Worm (Caenorhabditis elegans) whole organism, L2 larva: ENCODE results near the gene R05D3.8.
A peak's percentile ranks its signal among the peaks of the same experiment; 100 is the strongest.

Experiments
- C34F6.9 ChIP-seq: fragments of 150-350 bp; optimal IDR thresholded peaks from 2 replicates; lab custom pipeline; 2014; ENCODE audit warnings: missing biosample characterization, missing genetic modification characterization
- F13H6.1 ChIP-seq: sonication (generic microtip); optimal IDR thresholded peaks from 2 replicates; lab custom pipeline; 2016; ENCODE audit warnings: missing genetic modification characterization, missing compliant biosample characterization
- ZK546.5 ChIP-seq: sonication (generic microtip); optimal IDR thresholded peaks from 2 replicates; lab custom pipeline; 2017; ENCODE audit warnings: missing biosample characterization, missing genetic modification characterization
- aly-2 ChIP-seq: fragments of 150-350 bp; optimal IDR thresholded peaks from 2 replicates; lab custom pipeline; 2014; ENCODE audit warnings: missing biosample characterization, missing genetic modification characterization
- ama-1 ChIP-seq: fragments of 150-350 bp; optimal IDR thresholded peaks from 2 replicates; lab custom pipeline; 2018; ENCODE audit warnings: inconsistent platforms
- blmp-1 ChIP-seq: sonication (generic microtip); optimal IDR thresholded peaks from 2 replicates; lab custom pipeline; 2017; ENCODE audit warnings: missing genetic modification characterization, mild to moderate bottlenecking, missing compliant biosample characterization, antibody characterized with exemption, moderate library complexity; ENCODE audit not compliant: insufficient read depth
- ceh-16 ChIP-seq: fragments of 150-350 bp; optimal IDR thresholded peaks from 2 replicates; lab custom pipeline; 2014; ENCODE audit warnings: missing biosample characterization, missing genetic modification characterization
- ceh-82 ChIP-seq: fragments of 150-350 bp; optimal IDR thresholded peaks from 2 replicates; lab custom pipeline; 2014; ENCODE audit warnings: missing biosample characterization, missing genetic modification characterization
- crh-2 ChIP-seq: sonication (generic microtip); optimal IDR thresholded peaks from 2 replicates; lab custom pipeline; 2017; ENCODE audit warnings: missing biosample characterization, missing genetic modification characterization
- dmd-4 ChIP-seq: sonication (generic microtip); optimal IDR thresholded peaks from 2 replicates; lab custom pipeline; 2017; ENCODE audit warnings: missing biosample characterization, missing genetic modification characterization
- egl-27 ChIP-seq: sonication (generic microtip); optimal IDR thresholded peaks from 3 replicates; lab custom pipeline; 2017; ENCODE audit warnings: missing biosample characterization, missing genetic modification reagents, missing genetic modification characterization
- elt-1 ChIP-seq: fragments of 150-350 bp; optimal IDR thresholded peaks from 2 replicates; lab custom pipeline; 2014; ENCODE audit warnings: missing biosample characterization, missing genetic modification characterization
- elt-3 ChIP-seq: sonication (generic microtip); optimal IDR thresholded peaks from 2 replicates; lab custom pipeline; 2017; ENCODE audit warnings: missing biosample characterization, missing genetic modification characterization
- fos-1 ChIP-seq: fragments of 150-350 bp; optimal IDR thresholded peaks from 2 replicates; lab custom pipeline; 2014; ENCODE audit warnings: missing biosample characterization, missing genetic modification characterization
- lin-11 ChIP-seq: fragments of 150-350 bp; sonication (generic microtip); optimal IDR thresholded peaks from 2 replicates; lab custom pipeline; 2014; ENCODE audit warnings: missing biosample characterization, missing genetic modification characterization, inconsistent platforms, mixed read lengths
- lin-13 ChIP-seq: fragments of 150-350 bp; optimal IDR thresholded peaks from 2 replicates; lab custom pipeline; 2014; ENCODE audit warnings: missing biosample characterization, missing genetic modification reagents, missing genetic modification characterization
- lin-39 ChIP-seq: fragments of 150-350 bp; optimal IDR thresholded peaks from 2 replicates; lab custom pipeline; 2014; ENCODE audit warnings: missing biosample characterization, missing genetic modification reagents, missing genetic modification characterization
- lsy-2 ChIP-seq, 2 experiments: fragments of 150-350 bp in 1 of 2; sonication (generic microtip) in 1 of 2; optimal IDR thresholded peaks; 2 replicates each; lab custom pipeline; 2014 to 2017; ENCODE audit warnings: missing biosample characterization in 2 of 2, missing genetic modification characterization in 2 of 2
- mab-5 ChIP-seq: fragments of 150-350 bp; optimal IDR thresholded peaks from 2 replicates; lab custom pipeline; 2014; ENCODE audit warnings: missing biosample characterization, missing genetic modification characterization
- mbf-1 ChIP-seq: sonication (generic microtip); optimal IDR thresholded peaks from 2 replicates; lab custom pipeline; 2017; ENCODE audit warnings: missing biosample characterization, missing genetic modification characterization
- nhr-10 ChIP-seq: sonication (generic microtip); optimal IDR thresholded peaks from 2 replicates; lab custom pipeline; 2017; ENCODE audit warnings: missing biosample characterization, missing genetic modification characterization
- nhr-11 ChIP-seq: fragments of 150-350 bp; optimal IDR thresholded peaks from 2 replicates; lab custom pipeline; 2014; ENCODE audit warnings: missing biosample characterization, missing genetic modification characterization
- nhr-12 ChIP-seq: fragments of 150-350 bp; optimal IDR thresholded peaks from 2 replicates; lab custom pipeline; 2014; ENCODE audit warnings: missing biosample characterization, missing genetic modification characterization
- nhr-129 ChIP-seq: fragments of 150-350 bp; optimal IDR thresholded peaks from 2 replicates; lab custom pipeline; 2014; ENCODE audit warnings: missing biosample characterization, missing genetic modification characterization
- nhr-21 ChIP-seq: fragments of 150-350 bp; optimal IDR thresholded peaks from 2 replicates; lab custom pipeline; 2014; ENCODE audit warnings: missing biosample characterization, missing genetic modification characterization
- nhr-23 ChIP-seq: fragments of 150-350 bp; optimal IDR thresholded peaks from 2 replicates; lab custom pipeline; 2014; ENCODE audit warnings: missing biosample characterization, missing genetic modification reagents, missing genetic modification characterization
- nhr-237 ChIP-seq: fragments of 150-350 bp; optimal IDR thresholded peaks from 2 replicates; lab custom pipeline; 2014; ENCODE audit warnings: missing biosample characterization, missing genetic modification characterization
- nhr-25 ChIP-seq: fragments of 150-350 bp; sonication (generic microtip); optimal IDR thresholded peaks from 3 replicates; lab custom pipeline; 2014; ENCODE audit warnings: missing biosample characterization, missing genetic modification characterization
- sem-4 ChIP-seq: fragments of 150-350 bp; optimal IDR thresholded peaks from 2 replicates; lab custom pipeline; 2014; ENCODE audit warnings: missing biosample characterization, missing genetic modification reagents, missing genetic modification characterization
- skn-1 ChIP-seq: sonication (generic microtip); optimal IDR thresholded peaks from 2 replicates; lab custom pipeline; 2017; ENCODE audit warnings: missing biosample characterization, missing genetic modification characterization
- sma-3 ChIP-seq: sonication (generic microtip); optimal IDR thresholded peaks from 2 replicates; lab custom pipeline; 2016; ENCODE audit warnings: missing genetic modification reagents, missing genetic modification characterization, missing compliant biosample characterization
- sma-9 ChIP-seq, 2 experiments: fragments of 150-350 bp in 1 of 2; sonication (generic microtip) in 1 of 2; optimal IDR thresholded peaks; 2 replicates each; lab custom pipeline; 2014 to 2016; ENCODE audit warnings: missing genetic modification characterization in 2 of 2, mild to moderate bottlenecking in 1 of 2, missing biosample characterization in 1 of 2, missing compliant biosample characterization in 1 of 2, missing genetic modification reagents in 1 of 2, moderate library complexity in 1 of 2
- unc-39 ChIP-seq: fragments of 150-350 bp; optimal IDR thresholded peaks from 2 replicates; lab custom pipeline; 2014; ENCODE audit warnings: missing biosample characterization, missing genetic modification characterization
- unc-55 ChIP-seq: fragments of 150-350 bp; sonication (generic microtip); optimal IDR thresholded peaks from 3 replicates; lab custom pipeline; 2014; ENCODE audit warnings: missing biosample characterization, missing genetic modification reagents, missing genetic modification characterization
- unc-62 ChIP-seq: fragments of 150-350 bp; optimal IDR thresholded peaks from 2 replicates; lab custom pipeline; 2014; ENCODE audit warnings: missing biosample characterization, missing genetic modification reagents, missing genetic modification characterization
- zag-1 ChIP-seq: fragments of 150-350 bp; optimal IDR thresholded peaks from 2 replicates; lab custom pipeline; 2014; ENCODE audit warnings: missing biosample characterization, missing genetic modification characterization
- ztf-1 ChIP-seq: fragments of 200-800 bp; sonication (Bioruptor generic); conservative IDR thresholded peaks from 2 replicates; pipeline ENCODE4 v1.3.6; 2022; ENCODE audit warnings: missing genetic modification characterization, missing compliant biosample characterization
- ztf-11 ChIP-seq: sonication (generic microtip); optimal IDR thresholded peaks from 2 replicates; lab custom pipeline; 2017; ENCODE audit warnings: missing biosample characterization, missing genetic modification characterization
- ztf-4 ChIP-seq: fragments of 150-350 bp; optimal IDR thresholded peaks from 2 replicates; lab custom pipeline; 2014; ENCODE audit warnings: missing biosample characterization, missing genetic modification characterization

Gene R05D3.8

DNA sequence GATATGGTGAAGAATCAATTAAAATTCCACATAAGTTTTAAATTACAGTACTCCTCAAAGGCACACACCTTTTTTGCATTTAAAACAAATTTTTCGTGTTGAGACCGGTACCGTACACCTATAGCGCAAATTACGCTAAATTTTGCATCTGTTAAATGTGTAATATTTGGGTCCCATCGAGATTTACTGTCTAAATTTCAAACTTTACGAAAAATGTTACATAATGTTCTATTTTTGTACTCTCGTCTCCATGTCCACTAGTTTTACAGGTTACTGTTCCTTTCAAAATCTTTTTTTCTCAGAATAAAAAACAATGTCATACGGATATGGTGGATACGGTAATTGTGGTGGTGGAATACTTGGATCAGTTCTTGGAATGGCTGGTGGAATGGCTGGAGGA, 40.3 kb upstream of the R05D3.8 start, which contains the start of gene ZK353.2:
Gene ZK353.2 (plus strand): TSS at position 301 of the 400 bp plus-strand sequence.
- TF ChIP-seq C34F6.9 (no peak), lin-39 (tag; lab: Kevin White, UChicago) (no peak), ztf-1 (GFP tag; lab: Robert Waterston, UW) (no peak), mbf-1 (no peak), unc-55 (GFP tag; lab: Kevin White, UChicago) (no peak), skn-1 (no peak), nhr-23 (no peak), unc-62 (GFP tag; lab: Kevin White, UChicago) (no peak), lsy-2 (tag; optimal IDR thresholded peaks at IDR 0.05; lab: Kevin White, UChicago) (no peak), nhr-129 (tag; lab: Kevin White, UChicago) (no peak), ztf-4 (tag; lab: Kevin White, UChicago) (no peak), ztf-11 (tag; lab: Kevin White, UChicago) (no peak), nhr-25 (tag; lab: Kevin White, UChicago) (no peak), lin-11 (tag; lab: Kevin White, UChicago) (no peak), elt-1 (tag; lab: Kevin White, UChicago) (no peak), sem-4 (tag; lab: Kevin White, UChicago) (no peak), nhr-11 (tag; lab: Kevin White, UChicago) (no peak)

DNA sequence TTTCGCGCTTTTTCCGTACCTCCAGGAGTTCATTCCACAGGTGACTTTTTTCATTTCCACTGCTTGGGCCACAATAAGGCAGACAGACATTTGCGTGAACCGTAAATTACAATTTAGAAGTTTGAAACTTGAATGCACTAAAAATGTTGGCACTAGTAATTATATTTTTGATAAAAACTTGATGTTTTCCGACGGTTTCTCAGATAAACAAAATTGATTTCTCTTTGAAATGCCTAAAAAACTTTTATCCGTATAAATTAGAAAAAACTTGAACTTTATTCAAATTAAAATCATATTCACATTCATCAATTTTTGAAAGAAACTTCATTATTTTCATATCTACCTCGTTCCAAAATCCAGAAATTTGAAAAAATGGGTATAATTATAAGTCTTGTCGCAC, 37.6 kb upstream of the R05D3.8 start, which contains the start of gene ZK353.3:
Gene ZK353.3 (plus strand): TSS at position 301 of the 400 bp plus-strand sequence.
- TF ChIP-seq sem-4 (tag; lab: Kevin White, UChicago) (no peak), ceh-16 (tag; lab: Kevin White, UChicago) (no peak), ztf-11 (tag; lab: Kevin White, UChicago) (no peak), nhr-10 (tag; lab: Kevin White, UChicago) (no peak), nhr-21 (no peak), aly-2 (tag; lab: Kevin White, UChicago) (no peak), nhr-25 (tag; lab: Kevin White, UChicago) (no peak), ztf-1 (GFP tag; lab: Robert Waterston, UW) (no peak), mbf-1 (no peak), egl-27 (tag; lab: Kevin White, UChicago) (no peak), lsy-2 (tag; optimal IDR thresholded peaks at IDR 0.05; lab: Kevin White, UChicago) (no peak), nhr-23 (no peak), F13H6.1 (no peak), elt-3 (tag; lab: Kevin White, UChicago) (no peak), ama-1 (lab: Kevin White, UChicago) (no peak), nhr-129 (tag; lab: Kevin White, UChicago) (no peak), crh-2 (tag; lab: Kevin White, UChicago) (no peak), unc-39 (tag; lab: Kevin White, UChicago) (no peak), skn-1 (no peak)

DNA sequence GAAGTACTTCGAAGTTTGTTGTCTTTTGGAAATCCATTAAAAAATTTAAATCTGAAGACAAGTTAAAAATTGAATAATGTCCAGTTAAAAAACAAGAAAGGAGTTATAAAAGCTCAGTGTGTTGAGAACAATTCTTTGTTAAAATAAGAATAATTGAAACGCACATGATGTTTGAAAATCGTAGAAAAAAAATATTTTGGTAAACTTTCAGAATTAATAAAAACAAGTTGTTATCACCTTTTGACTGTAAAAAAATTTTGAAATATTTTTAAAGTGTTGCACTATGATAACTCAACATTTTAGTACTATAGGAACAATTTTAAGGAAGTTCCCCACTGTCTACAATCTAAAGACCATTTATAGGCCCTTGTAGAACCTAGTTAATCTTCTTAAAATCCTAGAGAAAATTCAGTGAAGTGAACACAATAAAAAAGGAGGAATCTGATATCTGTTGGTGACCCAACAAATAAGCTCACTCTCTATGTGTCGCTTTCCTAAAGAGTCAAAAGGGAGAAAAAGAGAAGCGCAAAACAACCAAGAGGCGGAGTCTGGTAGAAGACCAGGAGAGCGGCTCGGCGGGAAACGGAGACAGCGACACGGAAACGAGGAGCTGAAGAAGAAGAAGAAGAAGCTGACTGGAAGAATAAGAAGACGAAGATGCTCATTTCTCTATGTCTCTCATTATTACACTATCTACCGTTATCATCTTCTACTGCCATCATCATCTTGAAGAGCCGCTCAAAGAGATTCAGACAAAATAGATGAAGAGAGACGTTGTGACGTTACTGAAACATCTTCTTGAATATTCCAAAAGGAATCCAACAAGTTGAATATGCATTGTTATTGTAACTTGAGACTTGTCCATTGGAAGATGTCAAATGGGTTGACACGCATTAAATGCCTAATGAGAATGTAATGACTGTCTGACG, 36.5 kb upstream of the R05D3.8 start, which contains the start of gene ZK353.10:
Gene ZK353.10 (minus strand): TSS at position 51 of the 929 bp plus-strand sequence.
- TF ChIP-seq C34F6.9 (peak; percentile 20), lsy-2 (tag; optimal IDR thresholded peaks at IDR 0.05; lab: Kevin White, UChicago) (peak in 1 of 2 experiments; percentile 45), sem-4 (tag; lab: Kevin White, UChicago) (no peak), unc-55 (GFP tag; lab: Kevin White, UChicago) (peak; percentile 73), nhr-25 (tag; lab: Kevin White, UChicago) (no peak)

DNA sequence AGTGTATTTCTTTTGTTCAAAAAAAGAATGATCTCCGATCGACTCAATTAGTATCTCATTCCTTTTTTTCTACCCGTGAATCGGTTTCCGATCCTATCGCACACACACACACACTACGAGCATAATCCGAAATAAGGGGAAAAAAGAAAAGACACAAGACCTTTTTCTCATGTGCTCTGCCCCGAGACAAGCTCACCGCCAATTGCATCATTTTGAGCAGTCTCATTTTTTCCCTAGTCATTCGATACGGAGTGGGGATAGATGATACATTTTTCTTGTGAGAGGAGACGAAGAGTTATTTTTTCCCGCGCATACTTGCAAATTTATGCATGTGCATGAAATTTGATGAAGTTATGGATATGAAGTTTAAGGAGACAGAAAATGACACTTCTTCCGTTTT, 34.2 kb upstream of the R05D3.8 start:
- TF ChIP-seq C34F6.9 (peak; percentile 73), egl-27 (tag; lab: Kevin White, UChicago) (no peak), skn-1 (no peak), nhr-10 (tag; lab: Kevin White, UChicago) (no peak), ceh-82 (tag; lab: Kevin White, UChicago) (no peak), ZK546.5 (tag; lab: Kevin White, UChicago) (no peak), nhr-129 (tag; lab: Kevin White, UChicago) (peak; percentile 97), nhr-21 (no peak), unc-62 (GFP tag; lab: Kevin White, UChicago) (no peak), ztf-1 (GFP tag; lab: Robert Waterston, UW) (no peak), blmp-1 (tag; lab: Kevin White, UChicago) (no peak), zag-1 (tag; lab: Kevin White, UChicago) (peak; percentile 51), mab-5 (tag; lab: Kevin White, UChicago) (no peak), F13H6.1 (peak; percentile 20), nhr-12 (tag; lab: Kevin White, UChicago) (no peak), dmd-4 (tag; lab: Kevin White, UChicago) (no peak), mbf-1 (no peak), lin-11 (tag; lab: Kevin White, UChicago) (peak; percentile 11), fos-1 (tag; lab: Kevin White, UChicago) (peak; percentile 4), elt-1 (tag; lab: Kevin White, UChicago) (no peak), nhr-237 (tag; lab: Kevin White, UChicago) (no peak), elt-3 (tag; lab: Kevin White, UChicago) (no peak), crh-2 (tag; lab: Kevin White, UChicago) (no peak), sma-3 (GFP tag; lab: Kevin White, UChicago) (no peak), sma-9 (GFP tag; optimal IDR thresholded peaks at IDR 0.05; lab: Kevin White, UChicago) (no peak), sma-9 (tag; optimal IDR thresholded peaks at IDR 0.05; lab: Kevin White, UChicago) (no peak), unc-39 (tag; lab: Kevin White, UChicago) (peak; percentile 92), unc-55 (GFP tag; lab: Kevin White, UChicago) (peak; percentile 50), ztf-4 (tag; lab: Kevin White, UChicago) (no peak), lin-13 (peak; percentile 19), lsy-2 (tag; optimal IDR thresholded peaks at IDR 0.05; lab: Kevin White, UChicago) (peak in 1 of 2 experiments; percentile 46)
